Fruit fly (Drosophila melanogaster): Measurements from ENCODE around the gene CG5704.

Gene CG5704

dm6 chr3L:2162019-2162418, 8.8 kb downstream of the CG5704 start (continued):
- no peak for TF ChIP-seq HmgD (GFP tag; optimal IDR thresholded peaks at IDR 0.05)
- TF ChIP-seq emc (GFP tag; optimal IDR thresholded peaks at IDR 0.05) = no peak
- TF ChIP-seq dpn (GFP tag; optimal IDR thresholded peaks at IDR 0.05) = peak; percentile 68 to 71
- no peak for TF ChIP-seq mirr (GFP tag; optimal IDR thresholded peaks at IDR 0.05)
- no peak for TF ChIP-seq bigmax (GFP tag; optimal IDR thresholded peaks at IDR 0.05)
- TF ChIP-seq gce (GFP tag; IDR thresholded peaks at IDR 0.05) = peak; percentile 88
- no peak for TF ChIP-seq pita (GFP tag; optimal IDR thresholded peaks at IDR 0.05)
- peak in 1 of 2 experiments; percentile 93 for TF ChIP-seq eve (GFP tag; optimal IDR thresholded peaks at IDR 0.05)
- peak; percentile 49 for TF ChIP-seq dmrt11E (tag; optimal IDR thresholded peaks at IDR 0.05)
- TF ChIP-seq CG3065 (GFP tag; optimal IDR thresholded peaks at IDR 0.05) = no peak
- TF ChIP-seq Ets65A (GFP tag) = peak; percentile 90
- TF ChIP-seq nau (GFP tag; optimal IDR thresholded peaks at IDR 0.05) = peak; percentile 72
- TF ChIP-seq Stat92E (GFP tag; optimal IDR thresholded peaks at IDR 0.05) = no peak
- no peak for TF ChIP-seq Dfd (GFP tag; optimal IDR thresholded peaks at IDR 0.05)
- TF ChIP-seq twi (tag; optimal IDR thresholded peaks at IDR 0.05) = peak; percentile 16
- peak; percentile 73; the same call in 2 of the 3 replicates for TF ChIP-seq jigr1 (GFP tag; IDR thresholded peaks at IDR 0.05)
- TF ChIP-seq Camta (GFP tag; optimal IDR thresholded peaks at IDR 0.05) = peak; percentile 83
- TF ChIP-seq phol (tag; optimal IDR thresholded peaks at IDR 0.05) = peak; percentile 85
- peak; percentile 87 for TF ChIP-seq zfh1 (GFP tag; IDR thresholded peaks at IDR 0.05)
- TF ChIP-seq sc (optimal IDR thresholded peaks at IDR 0.05) = no peak
- peak; percentile 37 for TF ChIP-seq sc (GFP tag; optimal IDR thresholded peaks at IDR 0.05)
- TF ChIP-seq crp (GFP tag; optimal IDR thresholded peaks at IDR 0.05) = no peak
- peak; percentile 53 for TF ChIP-seq CG16863 (GFP tag; optimal IDR thresholded peaks at IDR 0.05)
- TF ChIP-seq Poxn (GFP tag; IDR thresholded peaks at IDR 0.05) = no peak
- TF ChIP-seq lab (GFP tag; optimal IDR thresholded peaks at IDR 0.05) = peak; percentile 74
- TF ChIP-seq CG8281 (tag; optimal IDR thresholded peaks at IDR 0.05) = peak; percentile 30
- TF ChIP-seq sob (GFP tag; IDR thresholded peaks at IDR 0.05) = peak; percentile 73; the same call in 1 of the 2 replicates
- TF ChIP-seq lilli (GFP tag; optimal IDR thresholded peaks at IDR 0.05) = peak; percentile 51
- TF ChIP-seq ERR (GFP tag; optimal IDR thresholded peaks at IDR 0.05) = no peak
- TF ChIP-seq CG12236 (GFP tag; optimal IDR thresholded peaks at IDR 0.05) = peak; percentile 18
- TF ChIP-seq H2.0 (GFP tag; IDR thresholded peaks at IDR 0.05) = peak; percentile 86
- TF ChIP-seq CG2875 (GFP tag; optimal IDR thresholded peaks at IDR 0.05) = peak; percentile 57
- peak; percentile 55 for TF ChIP-seq PHDP (tag; optimal IDR thresholded peaks at IDR 0.05)
- TF ChIP-seq nerfin-2 (GFP tag; IDR thresholded peaks at IDR 0.05; ENCODE audit: partially characterized antibody) = no peak
- TF ChIP-seq Bdp1 (GFP tag; optimal IDR thresholded peaks at IDR 0.05) = peak; percentile 9
- TF ChIP-seq CG7928 (GFP tag; optimal IDR thresholded peaks at IDR 0.05) = no peak
- peak; percentile 33 for TF ChIP-seq corto (GFP tag; optimal IDR thresholded peaks at IDR 0.05)
- TF ChIP-seq trem (tag; optimal IDR thresholded peaks at IDR 0.05) = peak; percentile 65
- TF ChIP-seq CG17612 (GFP tag; IDR thresholded peaks at IDR 0.05) = peak; percentile 20; the same call in 1 of the 2 replicates
- TF ChIP-seq tll (GFP tag; optimal IDR thresholded peaks at IDR 0.05) = no peak
- TF ChIP-seq gem (tag; optimal IDR thresholded peaks at IDR 0.05) = peak; percentile 79
- TF ChIP-seq Oaz (GFP tag; IDR thresholded peaks at IDR 0.05) = peak; percentile 57
- peak; percentile 25 for TF ChIP-seq CG17186 (GFP tag; optimal IDR thresholded peaks at IDR 0.05)
- no peak for TF ChIP-seq Atf3 (GFP tag; optimal IDR thresholded peaks at IDR 0.05)
- no peak for TF ChIP-seq tna (GFP tag; IDR thresholded peaks at IDR 0.05; ENCODE audit: partially characterized antibody)
- TF ChIP-seq Xrp1 (GFP tag; IDR thresholded peaks at IDR 0.05) = peak; percentile 88
- no peak for TF ChIP-seq CG7963 (GFP tag; IDR thresholded peaks at IDR 0.05; ENCODE audit: partially characterized antibody)
- TF ChIP-seq ash1 (GFP tag; optimal IDR thresholded peaks at IDR 0.05) = no peak
- TF ChIP-seq CG6683 (GFP tag; optimal IDR thresholded peaks at IDR 0.05) = no peak
- TF ChIP-seq row (GFP tag; IDR thresholded peaks at IDR 0.05) = peak; percentile 84
- TF ChIP-seq CG12071 (GFP tag; optimal IDR thresholded peaks at IDR 0.05) = peak; percentile 76

Data from whole organism, embryonic.